Fruit fly (Drosophila melanogaster) whole organism, embryonic: Measurements from ENCODE around the gene Wdr62.

Experiments
- CG12391 ChIP-seq: fragments of 200-800 bp; sonication (Bioruptor generic); optimal IDR thresholded peaks from 3 replicates; lab custom pipeline; 2018; ENCODE audit warnings: missing biosample characterization, mild to moderate bottlenecking, missing genetic modification characterization, moderate library complexity
- CTCF ChIP-seq: fragments of 200-800 bp; sonication (Bioruptor generic); optimal IDR thresholded peaks from 2 replicates; lab custom pipeline; 2017; ENCODE audit warnings: missing biosample characterization, mild to moderate bottlenecking, missing genetic modification characterization, moderate library complexity
- Tbp ChIP-seq: fragments of >200 bp; optimal IDR thresholded peaks from 2 replicates; lab custom pipeline; 2018; ENCODE audit warnings: missing biosample characterization, missing genetic modification characterization
- Trl ChIP-seq, 3 experiments: fragments of >200 bp in 2 of 3; fragments of 200-800 bp in 1 of 3; sonication (Bioruptor generic) in 1 of 3; optimal IDR thresholded peaks; 2 replicates in 1 of 3; 3 replicates in 2 of 3; lab custom pipeline; 2016 to 2017; ENCODE audit warnings: missing biosample characterization in 1 of 3, missing genetic modification characterization in 1 of 3
- ken ChIP-seq: fragments of 200-800 bp; sonication (Bioruptor generic); IDR thresholded peaks from 3 replicates; pipeline ENCODE4 v1.3.6; 2022; ENCODE audit warnings: missing biosample characterization, missing genetic modification characterization
- tap ChIP-seq: fragments of 200-800 bp; optimal IDR thresholded peaks from 3 replicates; lab custom pipeline; 2019; ENCODE audit warnings: missing biosample characterization, mild to moderate bottlenecking, missing genetic modification characterization, moderate library complexity

- TF ChIP-seq ken, result no peak
- no peak for TF ChIP-seq Trl (optimal IDR thresholded peaks at IDR 0.05; lab: Kevin White, UChicago)
- no peak for TF ChIP-seq Trl (GFP tag; optimal IDR thresholded peaks at IDR 0.05; lab: Kevin White, UChicago)
- TF ChIP-seq CTCF, result no peak
- TF ChIP-seq CG12391 (tag; lab: Kevin White, UChicago), result no peak
- no peak for TF ChIP-seq Tbp
- TF ChIP-seq tap (tag; lab: Kevin White, UChicago), result no peak
Measured at dm6 chr2L:1869503-1869902, 14.9 kb upstream of the Wdr62 start, which contains the start of gene CG7295.
